Worm (Caenorhabditis elegans): Measurements from ENCODE around the gene ins-8.
A peak's percentile ranks its signal among the peaks of the same experiment; 100 is the strongest.

ins-8 gene

DNA sequence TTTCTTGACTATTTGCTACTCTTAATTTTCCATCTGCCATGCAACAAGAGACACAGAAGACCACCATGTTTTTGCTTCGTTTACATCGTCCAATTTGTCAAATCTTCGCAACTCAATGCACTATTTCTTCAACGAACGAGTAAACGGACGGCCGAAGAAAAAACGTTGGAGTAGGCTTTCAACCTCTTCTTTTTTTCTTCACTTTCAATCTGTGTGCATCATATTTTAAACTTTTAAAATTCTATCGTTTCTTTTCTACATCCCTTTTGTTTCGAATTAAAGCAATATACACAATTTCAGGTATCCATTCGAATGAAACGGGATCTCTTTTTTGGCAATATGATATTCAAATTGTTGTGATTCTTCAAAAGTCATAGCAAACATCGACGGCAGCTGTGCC, 23.0 kb downstream of the ins-8 start, which contains the start of gene acc-1:
TSS of gene acc-1 (plus strand) at position 301 of the 400 bp plus-strand sequence.
- TF ChIP-seq zip-2 (tag; optimal IDR thresholded peaks at IDR 0.05) (no peak), F37D6.2 (tag; optimal IDR thresholded peaks at IDR 0.05) (no peak), egl-43 (GFP tag; IDR thresholded peaks at IDR 0.05) (no peak), F10B5.3 (tag; optimal IDR thresholded peaks at IDR 0.05) (no peak), D1046.2 (GFP tag; IDR thresholded peaks at IDR 0.05) (no peak), nhr-10 (tag; optimal IDR thresholded peaks at IDR 0.05) (no peak), nhr-102 (tag; optimal IDR thresholded peaks at IDR 0.05) (no peak), saeg-2 (GFP tag; IDR thresholded peaks at IDR 0.05) (no peak), lir-3 (tag; optimal IDR thresholded peaks at IDR 0.05) (no peak), Y75B8A.6 (GFP tag; IDR thresholded peaks at IDR 0.05) (no peak), spr-1 (tag; optimal IDR thresholded peaks at IDR 0.05) (no peak), fos-1 (tag; optimal IDR thresholded peaks at IDR 0.05) (no peak), hlh-11 (tag; optimal IDR thresholded peaks at IDR 0.05) (no peak), nhr-77 (tag; optimal IDR thresholded peaks at IDR 0.05) (no peak), ceh-32 (tag; optimal IDR thresholded peaks at IDR 0.05; ENCODE audit: poor library complexity) (no peak), lin-29 (GFP tag; IDR thresholded peaks at IDR 0.05) (no peak), attf-4 (tag; optimal IDR thresholded peaks at IDR 0.05) (no peak), dmd-9 (GFP tag; IDR thresholded peaks at IDR 0.05) (no peak), set-16 (GFP tag; IDR thresholded peaks at IDR 0.05) (no peak), ceh-82 (tag; optimal IDR thresholded peaks at IDR 0.05) (no peak)

ce11 chrIV:9655556-9655955, 25.2 kb downstream of the ins-8 start:
- TF ChIP-seq hmg-1.1 (GFP tag; IDR thresholded peaks at IDR 0.05) (no peak), ceh-82 (tag; optimal IDR thresholded peaks at IDR 0.05) (no peak), skn-1 (tag; optimal IDR thresholded peaks at IDR 0.05) (no peak), ces-1 (GFP tag; optimal IDR thresholded peaks at IDR 0.05) (peak; percentile 41), R02D3.7 (tag; optimal IDR thresholded peaks at IDR 0.05) (no peak), ZK337.2 (GFP tag; IDR thresholded peaks at IDR 0.05) (no peak)

ce11 chrIV:9654017-9654416, 26.7 kb downstream of the ins-8 start, which contains the start of gene F58G6.7:
Gene F58G6.7 (plus strand): TSS chrIV:9654317.
- TF ChIP-seq mep-1 (tag; optimal IDR thresholded peaks at IDR 0.05) (no peak), F37D6.2 (tag; optimal IDR thresholded peaks at IDR 0.05) (no peak), aly-2 (tag; optimal IDR thresholded peaks at IDR 0.05) (no peak), F26F4.8 (GFP tag; conservative IDR thresholded peaks at IDR 0.05) (no peak), ZK337.2 (GFP tag; IDR thresholded peaks at IDR 0.05) (no peak), mdt-29 (GFP tag; IDR thresholded peaks at IDR 0.05) (no peak), spr-1 (tag; optimal IDR thresholded peaks at IDR 0.05) (no peak), ceh-28 (tag; optimal IDR thresholded peaks at IDR 0.05) (no peak), ceh-44 (GFP tag; IDR thresholded peaks at IDR 0.05) (no peak), vab-7 (GFP tag; IDR thresholded peaks at IDR 0.05) (no peak), set-16 (GFP tag; IDR thresholded peaks at IDR 0.05) (no peak), ctbp-1 (GFP tag; IDR thresholded peaks at IDR 0.05) (no peak), rbr-2 (tag; optimal IDR thresholded peaks at IDR 0.05) (no peak), unc-39 (tag; optimal IDR thresholded peaks at IDR 0.05) (no peak), nhr-41 (GFP tag; IDR thresholded peaks at IDR 0.05) (no peak), hlh-30 (tag; optimal IDR thresholded peaks at IDR 0.05; ENCODE audit: insufficient read depth) (no peak), ZK546.5 (tag; optimal IDR thresholded peaks at IDR 0.05) (no peak), zag-1 (tag; optimal IDR thresholded peaks at IDR 0.05) (no peak), lin-1 (GFP tag; IDR thresholded peaks at IDR 0.05) (no peak)
